Worm (Caenorhabditis elegans) whole organism, L4 larva: Measurements from ENCODE around the gene Y32H12A.6.

Experiments
- D1046.2 ChIP-seq: fragments of 200-800 bp; sonication (Bioruptor generic); IDR thresholded peaks from 2 replicates; pipeline ENCODE4 v1.3.6; 2022; ENCODE audit warnings: missing genetic modification characterization, missing compliant biosample characterization
- F10B5.3 ChIP-seq: sonication (generic microtip); optimal IDR thresholded peaks from 2 replicates; lab custom pipeline; 2016; ENCODE audit warnings: mild to moderate bottlenecking, missing genetic modification characterization, missing compliant biosample characterization
- F44E2.7 ChIP-seq: fragments of 200-800 bp; sonication (Bioruptor generic); IDR thresholded peaks from 2 replicates; pipeline ENCODE4 v2.1.2; 2022; ENCODE audit warnings: missing genetic modification characterization, missing compliant biosample characterization
- Y75B8A.6 ChIP-seq: fragments of 200-800 bp; sonication (Bioruptor generic); IDR thresholded peaks from 2 replicates; pipeline ENCODE4 v1.3.6; 2022; ENCODE audit warnings: missing genetic modification reagents, missing genetic modification characterization, missing compliant biosample characterization
- aha-1 ChIP-seq: fragments of 150-350 bp; peaks from one replicate; lab custom pipeline; 2014; ENCODE audit warnings: missing biosample characterization, missing genetic modification characterization
- ama-1 ChIP-seq: fragments of 150-350 bp; optimal IDR thresholded peaks from 2 replicates; lab custom pipeline; 2014; ENCODE audit warnings: inconsistent platforms, mixed read lengths
- ceh-32 ChIP-seq: sonication (generic microtip); optimal IDR thresholded peaks from 2 replicates; lab custom pipeline; 2016; ENCODE audit warnings: mild to moderate bottlenecking, missing genetic modification characterization, missing compliant biosample characterization; ENCODE audit not compliant: poor library complexity
- ceh-62 ChIP-seq: sonication (generic microtip); optimal IDR thresholded peaks from 2 replicates; lab custom pipeline; 2017; ENCODE audit warnings: missing biosample characterization, missing genetic modification characterization
- ces-1 ChIP-seq: fragments of 150-350 bp; sonication (generic microtip); optimal IDR thresholded peaks from 4 replicates; lab custom pipeline; 2014; ENCODE audit warnings: missing biosample characterization, missing genetic modification reagents, missing genetic modification characterization
- cey-2 ChIP-seq: sonication (generic microtip); optimal IDR thresholded peaks from 3 replicates; lab custom pipeline; 2017; ENCODE audit warnings: missing genetic modification characterization, mild to moderate bottlenecking, missing compliant biosample characterization, antibody characterized with exemption, borderline replicate concordance; ENCODE audit not compliant: insufficient read depth
- daf-16 ChIP-seq, 3 experiments: sonication (generic microtip); optimal IDR thresholded peaks; 2 replicates each; lab custom pipeline; 2016 to 2017; ENCODE audit warnings: missing genetic modification characterization in 3 of 3, missing genetic modification reagents in 3 of 3, mild to moderate bottlenecking in 2 of 3, missing compliant biosample characterization in 2 of 3, missing biosample characterization in 1 of 3, moderate library complexity in 1 of 3
- dmd-6 ChIP-seq: fragments of 200-800 bp; sonication (Bioruptor generic); IDR thresholded peaks from 2 replicates; pipeline ENCODE4 v1.3.6; 2022; ENCODE audit warnings: missing genetic modification reagents, missing genetic modification characterization, missing compliant biosample characterization
- dmd-9 ChIP-seq: fragments of 200-800 bp; sonication (Bioruptor generic); IDR thresholded peaks from 2 replicates; pipeline ENCODE4 v1.3.6; 2022; ENCODE audit warnings: missing genetic modification reagents, missing genetic modification characterization, missing compliant biosample characterization
- dve-1 ChIP-seq: sonication (generic microtip); optimal IDR thresholded peaks from 2 replicates; lab custom pipeline; 2017; ENCODE audit warnings: antibody characterized with exemption, mild to moderate bottlenecking, missing genetic modification characterization, missing compliant biosample characterization; ENCODE audit not compliant: insufficient read depth
- egl-27 ChIP-seq: sonication (generic microtip); optimal IDR thresholded peaks from 3 replicates; lab custom pipeline; 2017; ENCODE audit warnings: missing biosample characterization, missing genetic modification reagents, missing genetic modification characterization
- fkh-10 ChIP-seq: fragments of 150-350 bp; optimal IDR thresholded peaks from 2 replicates; lab custom pipeline; 2014; ENCODE audit warnings: missing biosample characterization, missing genetic modification reagents, missing genetic modification characterization
- gei-8 ChIP-seq: fragments of 200-800 bp; sonication (Bioruptor generic); optimal IDR thresholded peaks from 2 replicates; lab custom pipeline; 2018; ENCODE audit warnings: mild to moderate bottlenecking, missing genetic modification characterization, missing compliant biosample characterization
- hif-1 ChIP-seq, 2 experiments: sonication (generic microtip); optimal IDR thresholded peaks; 2 replicates each; lab custom pipeline; 2016 to 2017; ENCODE audit warnings: missing compliant biosample characterization in 2 of 2, missing genetic modification characterization in 2 of 2, missing genetic modification reagents in 2 of 2, missing genotype in 2 of 2, mild to moderate bottlenecking in 1 of 2
- hlh-11 ChIP-seq: fragments of 200-800 bp; sonication (Bioruptor generic); optimal IDR thresholded peaks from 2 replicates; lab custom pipeline; 2018; ENCODE audit warnings: mild to moderate bottlenecking, missing genetic modification characterization, missing compliant biosample characterization
- hlh-30 ChIP-seq: sonication (generic microtip); optimal IDR thresholded peaks from 2 replicates; lab custom pipeline; 2017; ENCODE audit warnings: antibody characterized with exemption, mild to moderate bottlenecking, missing genetic modification characterization, missing compliant biosample characterization; ENCODE audit not compliant: insufficient read depth
- hmg-1.1 ChIP-seq: fragments of 200-800 bp; sonication (Bioruptor generic); IDR thresholded peaks from 2 replicates; pipeline ENCODE4 v1.3.6; 2022; ENCODE audit warnings: missing genetic modification reagents, missing genetic modification characterization, missing compliant biosample characterization
- lin-15B ChIP-seq: fragments of 150-350 bp; sonication (generic microtip); optimal IDR thresholded peaks from 3 replicates; lab custom pipeline; 2014; ENCODE audit warnings: missing biosample characterization, missing genetic modification characterization
- lin-38 ChIP-seq: fragments of 200-800 bp; sonication (Bioruptor generic); IDR thresholded peaks from 2 replicates; pipeline ENCODE4 v1.3.6; 2022; ENCODE audit warnings: missing genetic modification reagents, missing genetic modification characterization, missing compliant biosample characterization
- lir-3 ChIP-seq: sonication (generic microtip); optimal IDR thresholded peaks from 2 replicates; lab custom pipeline; 2016; ENCODE audit warnings: mild to moderate bottlenecking, missing genetic modification characterization, missing compliant biosample characterization
- lsy-2 ChIP-seq, 2 experiments: fragments of 150-350 bp in 1 of 2; sonication (generic microtip) in 1 of 2; optimal IDR thresholded peaks; 2 replicates each; lab custom pipeline; 2014 to 2017; ENCODE audit warnings: missing biosample characterization in 2 of 2, missing genetic modification characterization in 2 of 2
- mdl-1 ChIP-seq, 2 experiments: fragments of 150-350 bp in 1 of 2; sonication (generic microtip) in 1 of 2; optimal IDR thresholded peaks; 2 replicates each; lab custom pipeline; 2014 to 2017; ENCODE audit warnings: missing biosample characterization in 2 of 2, missing genetic modification characterization in 2 of 2
- mdt-29 ChIP-seq: fragments of 200-800 bp; sonication (Bioruptor generic); IDR thresholded peaks from 2 replicates; pipeline ENCODE4 v1.3.6; 2022; ENCODE audit warnings: missing genetic modification reagents, missing genetic modification characterization, missing compliant biosample characterization
- mep-1 ChIP-seq: fragments of 150-350 bp; sonication (generic microtip); optimal IDR thresholded peaks from 3 replicates; lab custom pipeline; 2014; ENCODE audit warnings: missing biosample characterization, missing genetic modification characterization
- mes-2 ChIP-seq: sonication (generic microtip); optimal IDR thresholded peaks from 2 replicates; lab custom pipeline; 2016; ENCODE audit warnings: missing genotype, mild to moderate bottlenecking, missing genetic modification characterization, missing compliant biosample characterization; ENCODE audit not compliant: poor library complexity, severe bottlenecking
- mxl-3 ChIP-seq: fragments of 200-800 bp; sonication (Bioruptor generic); optimal IDR thresholded peaks from 2 replicates; lab custom pipeline; 2018; ENCODE audit warnings: mild to moderate bottlenecking, missing genetic modification characterization, missing compliant biosample characterization
- nhr-102 ChIP-seq: sonication (generic microtip); optimal IDR thresholded peaks from 2 replicates; lab custom pipeline; 2016; ENCODE audit warnings: mild to moderate bottlenecking, missing genetic modification characterization, moderate library complexity, missing compliant biosample characterization
- nhr-11 ChIP-seq: fragments of 150-350 bp; optimal IDR thresholded peaks from 2 replicates; lab custom pipeline; 2014; ENCODE audit warnings: missing biosample characterization, missing genetic modification characterization
- nhr-111 ChIP-seq: fragments of 200-800 bp; sonication (Bioruptor generic); optimal IDR thresholded peaks from 2 replicates; lab custom pipeline; 2018; ENCODE audit warnings: mild to moderate bottlenecking, missing genetic modification characterization, missing compliant biosample characterization
- nhr-237 ChIP-seq: sonication (generic microtip); optimal IDR thresholded peaks from 2 replicates; lab custom pipeline; 2017; ENCODE audit warnings: missing biosample characterization, missing genetic modification characterization
- nhr-28 ChIP-seq: fragments of 150-350 bp; optimal IDR thresholded peaks from 2 replicates; lab custom pipeline; 2014; ENCODE audit warnings: missing biosample characterization, missing genetic modification characterization
- nhr-48 ChIP-seq: sonication (generic microtip); optimal IDR thresholded peaks from 2 replicates; lab custom pipeline; 2016; ENCODE audit warnings: mild to moderate bottlenecking, missing genetic modification characterization, missing compliant biosample characterization
- nhr-6 ChIP-seq: fragments of 150-350 bp; optimal IDR thresholded peaks from 2 replicates; lab custom pipeline; 2014; ENCODE audit warnings: missing biosample characterization, missing genetic modification characterization
- pha-4 ChIP-seq, 2 experiments: fragments of 150-350 bp in 1 of 2; fragments of 200-800 bp in 1 of 2; sonication (Bioruptor generic) in 1 of 2; IDR thresholded peaks in 1 of 2; optimal IDR thresholded peaks in 1 of 2; 2 replicates each; pipeline versions ENCODE4 v1.3.6 to Lab custom; 2014 to 2022; ENCODE audit warnings: missing genetic modification characterization in 2 of 2, missing genetic modification reagents in 2 of 2, missing biosample characterization in 1 of 2, missing compliant biosample characterization in 1 of 2
- pqm-1 ChIP-seq: sonication (generic microtip); optimal IDR thresholded peaks from 2 replicates; lab custom pipeline; 2017; ENCODE audit warnings: missing biosample characterization, missing genetic modification characterization
- rbr-2 ChIP-seq: sonication (generic microtip); optimal IDR thresholded peaks from 2 replicates; lab custom pipeline; 2016; ENCODE audit warnings: missing genotype, missing genetic modification characterization, missing compliant biosample characterization
- set-16 ChIP-seq: fragments of 200-800 bp; sonication (Bioruptor generic); IDR thresholded peaks from 2 replicates; pipeline ENCODE4 v1.3.6; 2022; ENCODE audit warnings: missing genetic modification reagents, missing genetic modification characterization, missing compliant biosample characterization
- unc-130 ChIP-seq: sonication (generic microtip); optimal IDR thresholded peaks from 2 replicates; lab custom pipeline; 2016; ENCODE audit warnings: missing genetic modification reagents, missing genetic modification characterization, missing compliant biosample characterization
- unc-62 ChIP-seq, 3 experiments: fragments of 150-350 bp in 1 of 3; sonication (generic microtip); optimal IDR thresholded peaks in 2 of 3; peaks in 1 of 3; 1 replicate in 1 of 3; 2 replicates in 2 of 3; lab custom pipeline; 2014 to 2017; ENCODE audit warnings: missing biosample characterization in 3 of 3, missing genetic modification characterization in 3 of 3, missing genetic modification reagents in 3 of 3, missing genotype in 1 of 3
- zfp-3 ChIP-seq: fragments of 200-800 bp; sonication (Bioruptor generic); conservative IDR thresholded peaks from 2 replicates; pipeline ENCODE4 v1.3.6; 2022; ENCODE audit warnings: missing genetic modification reagents, missing genetic modification characterization, missing compliant biosample characterization
- zip-2 ChIP-seq: fragments of 150-350 bp; optimal IDR thresholded peaks from 2 replicates; lab custom pipeline; 2014; ENCODE audit warnings: missing biosample characterization, missing genetic modification characterization
- ztf-11 ChIP-seq: fragments of 150-350 bp; optimal IDR thresholded peaks from 2 replicates; lab custom pipeline; 2014; ENCODE audit warnings: missing biosample characterization, missing genetic modification characterization

Y32H12A.6 gene

ce11 chrIII:5422561-5423103 is 40.7 kb upstream of the Y32H12A.6 start:
- TF ChIP-seq hmg-1.1 (GFP tag; lab: Robert Waterston, UW) = 0 out of 2 replicates have a peak, but pooled peaks have one; percentile 7
- peak; percentile 2 for TF ChIP-seq hlh-11
- TF ChIP-seq F10B5.3 (tag; lab: Kevin White, UChicago) = no peak

DNA sequence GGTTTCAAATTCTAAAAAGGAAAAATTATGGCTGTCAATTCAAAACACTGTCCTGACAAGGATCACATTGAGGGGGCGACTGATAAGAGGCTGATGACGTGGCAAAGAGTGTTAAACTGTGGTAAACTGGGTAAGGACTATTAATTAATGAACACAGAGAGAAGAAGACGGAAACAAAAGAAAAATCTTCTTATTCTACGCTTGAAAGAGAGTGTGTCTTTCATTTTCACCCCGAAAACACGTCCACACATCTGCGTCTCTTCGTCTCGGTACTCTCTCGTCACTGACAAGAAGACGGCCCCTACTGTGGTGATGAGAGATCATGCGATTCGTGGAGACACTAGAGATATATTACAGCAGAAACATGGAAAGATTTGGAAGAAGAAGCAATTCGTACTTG is 39.4 kb upstream of the Y32H12A.6 start:
- TF ChIP-seq dmd-9 (GFP tag; lab: Robert Waterston, UW) (no peak), lir-3 (tag; lab: Kevin White, UChicago) (no peak), set-16 (no peak), dve-1 (tag; lab: Kevin White, UChicago) (peak; percentile 46), dmd-6 (GFP tag; lab: Robert Waterston, UW) (peak; percentile 71), nhr-28 (tag; lab: Kevin White, UChicago) (peak; percentile 56), ztf-11 (tag; lab: Kevin White, UChicago) (no peak), mdt-29 (GFP tag; lab: Robert Waterston, UW) (no peak), pha-4 (GFP tag; IDR thresholded peaks at IDR 0.05; lab: Robert Waterston, UW) (0 out of 2 replicates have a peak, but pooled peaks have one; percentile 5), pha-4 (tag; optimal IDR thresholded peaks at IDR 0.05; lab: Kevin White, UChicago) (no peak), mes-2 (tag; lab: Kevin White, UChicago) (peak; percentile 24), mep-1 (tag; lab: Kevin White, UChicago) (peak; percentile 64), gei-8 (GFP tag; lab: Kevin White, UChicago) (no peak), lin-15B (tag; lab: Kevin White, UChicago) (no peak), nhr-111 (GFP tag; lab: Kevin White, UChicago) (no peak), lsy-2 (tag; optimal IDR thresholded peaks at IDR 0.05; lab: Kevin White, UChicago) (peak in 1 of 2 experiments; percentile 18), nhr-6 (tag; lab: Kevin White, UChicago) (no peak), unc-62 (GFP tag; optimal IDR thresholded peaks at IDR 0.05 in 1 of 2; lab: Kevin White, UChicago) (peak in 1 of 2 experiments; percentile 22), unc-62 (tag; optimal IDR thresholded peaks at IDR 0.05; lab: Kevin White, UChicago) (no peak), nhr-237 (tag; lab: Kevin White, UChicago) (no peak), egl-27 (tag; lab: Kevin White, UChicago) (no peak), pqm-1 (tag; lab: Kevin White, UChicago) (peak; percentile 25), lin-38 (peak; percentile 33; the same call in 1 of the 2 replicates), mdl-1 (tag; optimal IDR thresholded peaks at IDR 0.05; lab: Kevin White, UChicago) (peak in 1 of 2 experiments; percentile 34), hif-1 (tag; optimal IDR thresholded peaks at IDR 0.05; lab: Kevin White, UChicago) (peak in 1 of 2 experiments; percentile 18), ces-1 (GFP tag; lab: Kevin White, UChicago) (no peak), nhr-11 (tag; lab: Kevin White, UChicago) (peak; percentile 20), rbr-2 (peak; percentile 27), ama-1 (lab: Kevin White, UChicago) (no peak), ceh-62 (tag; lab: Kevin White, UChicago) (no peak), hlh-11 (peak; percentile 72), mxl-3 (GFP tag; lab: Kevin White, UChicago) (peak; percentile 61), fkh-10 (GFP tag; lab: Kevin White, UChicago) (no peak), F44E2.7 (GFP tag; lab: Robert Waterston, UW) (no peak), unc-130 (no peak), aha-1 (tag; lab: Kevin White, UChicago) (no peak), nhr-102 (tag; lab: Kevin White, UChicago) (no peak), zfp-3 (GFP tag; lab: Robert Waterston, UW) (no peak), nhr-48 (peak; percentile 13), Y75B8A.6 (no peak), hlh-30 (peak; percentile 13), D1046.2 (GFP tag; lab: Robert Waterston, UW) (no peak), daf-16 (GFP tag; optimal IDR thresholded peaks at IDR 0.05; lab: Kevin White, UChicago) (no peak), daf-16 (tag; optimal IDR thresholded peaks at IDR 0.05; lab: Kevin White, UChicago) (peak; percentile 67), ceh-32 (tag; lab: Kevin White, UChicago) (no peak), cey-2 (tag; lab: Kevin White, UChicago) (no peak), zip-2 (no peak)
